Worm (Caenorhabditis elegans) whole organism, late embryonic: ENCODE data around the gene npr-42.

ENCODE experiments used
- ceh-19 ChIP-seq: fragments of 200-800 bp; sonication (Bioruptor generic); optimal IDR thresholded peaks from 2 replicates; lab custom pipeline; 2018; ENCODE audit warnings: mild to moderate bottlenecking, missing genetic modification characterization, missing compliant biosample characterization
- ceh-24 ChIP-seq: sonication (generic microtip); optimal IDR thresholded peaks from 2 replicates; lab custom pipeline; 2016; ENCODE audit warnings: mild to moderate bottlenecking, missing genetic modification characterization, missing compliant biosample characterization
- fkh-6 ChIP-seq: sonication (generic microtip); optimal IDR thresholded peaks from 2 replicates; lab custom pipeline; 2016; ENCODE audit warnings: missing genetic modification characterization, missing compliant biosample characterization
- gmeb-2 ChIP-seq: sonication (generic microtip); optimal IDR thresholded peaks from 2 replicates; lab custom pipeline; 2016; ENCODE audit warnings: missing genetic modification characterization, inconsistent platforms, missing compliant biosample characterization
- hlh-15 ChIP-seq: sonication (generic microtip); optimal IDR thresholded peaks from 2 replicates; lab custom pipeline; 2016; ENCODE audit warnings: missing genetic modification characterization, missing compliant biosample characterization
- madf-2 ChIP-seq: sonication (generic microtip); optimal IDR thresholded peaks from 2 replicates; lab custom pipeline; 2017; ENCODE audit warnings: missing genetic modification characterization, missing compliant biosample characterization
- nfya-1 ChIP-seq: sonication (generic microtip); optimal IDR thresholded peaks from 2 replicates; lab custom pipeline; 2017; ENCODE audit warnings: missing genetic modification characterization, mild to moderate bottlenecking, missing compliant biosample characterization, antibody characterized with exemption, moderate library complexity
- pax-1 ChIP-seq: fragments of 150-350 bp; optimal IDR thresholded peaks from 2 replicates; lab custom pipeline; 2014; ENCODE audit warnings: missing biosample characterization, missing genetic modification characterization
- pha-2 ChIP-seq: sonication (generic microtip); optimal IDR thresholded peaks from 2 replicates; lab custom pipeline; 2017; ENCODE audit warnings: mild to moderate bottlenecking, missing genetic modification characterization, missing compliant biosample characterization

Gene npr-42

DNA sequence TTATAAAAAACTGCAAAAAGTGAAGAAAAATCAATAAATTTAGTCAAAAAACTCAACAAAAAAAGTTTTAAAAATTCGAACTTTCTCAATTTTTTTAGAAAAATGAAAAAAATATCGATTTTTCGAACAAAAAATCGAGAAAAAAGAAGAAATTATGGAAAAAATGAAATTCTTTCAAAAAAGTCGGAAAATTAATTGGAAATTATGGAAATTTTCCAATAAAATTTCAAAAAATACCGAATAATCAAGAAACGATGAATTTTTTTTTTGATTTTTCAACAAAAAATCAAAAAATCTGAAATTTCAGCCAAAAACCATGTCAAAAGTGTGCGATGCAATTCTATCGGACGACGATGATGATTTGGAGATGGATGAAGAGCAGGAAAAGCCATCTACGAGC lies 52.7 kb downstream of the npr-42 start, which contains the start of gene H20J04.4:
Gene H20J04.4, plus strand, starts transcription at position 301 of the 400 bp plus-strand sequence.
- TF ChIP-seq nfya-1 (tag; lab: Kevin White, UChicago) (no peak), madf-2 (tag; lab: Kevin White, UChicago) (no peak), gmeb-2 (tag; lab: Kevin White, UChicago) (no peak), hlh-15 (no peak), ceh-19 (no peak), pax-1 (tag; lab: Kevin White, UChicago) (no peak), fkh-6 (tag; lab: Kevin White, UChicago) (no peak), pha-2 (no peak), ceh-24 (tag; lab: Kevin White, UChicago) (no peak)
